Worm (Caenorhabditis elegans): ENCODE data around the gene ZK1098.9.

Gene ZK1098.9

DNA sequence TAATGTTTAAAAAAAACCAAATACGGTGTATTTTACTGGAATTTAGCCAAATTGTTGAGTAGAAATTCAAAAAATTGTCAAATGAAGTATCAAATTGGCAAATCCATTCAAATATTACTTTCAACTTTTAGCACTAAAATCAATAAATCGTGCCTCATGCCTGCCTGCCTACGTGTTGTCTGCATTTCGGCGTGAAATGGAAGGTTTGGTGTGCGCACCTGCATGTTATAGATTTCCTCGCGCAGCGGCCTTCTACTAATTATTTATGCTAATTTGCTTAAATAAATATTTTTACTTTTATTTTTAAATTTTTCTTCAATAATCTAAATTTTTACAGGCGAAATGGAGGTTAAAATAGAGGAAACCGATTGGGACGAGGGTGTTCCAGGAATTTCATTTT is 15.4 kb upstream of the ZK1098.9 start, which contains the start of gene ZK1098.2:
TSS of gene ZK1098.2 (plus strand) at position 336 of the 400 bp plus-strand sequence.
- TF ChIP-seq cnd-1 (tag; optimal IDR thresholded peaks at IDR 0.05) (no peak), mab-5 (tag; optimal IDR thresholded peaks at IDR 0.05) (no peak), lin-13 (tag; optimal IDR thresholded peaks at IDR 0.05) (peak; percentile 24), pha-4 (tag; optimal IDR thresholded peaks at IDR 0.05) (no peak), sptf-1 (tag; optimal IDR thresholded peaks at IDR 0.05) (no peak), unc-120 (tag; optimal IDR thresholded peaks at IDR 0.05; ENCODE audit: poor library complexity, severe bottlenecking) (no peak), ceh-39 (tag; optimal IDR thresholded peaks at IDR 0.05) (no peak), mep-1 (tag; optimal IDR thresholded peaks at IDR 0.05) (peak; percentile 49), snpc-4 (tag; optimal IDR thresholded peaks at IDR 0.05) (no peak), nhr-237 (tag; optimal IDR thresholded peaks at IDR 0.05) (no peak), ces-1 (GFP tag; optimal IDR thresholded peaks at IDR 0.05) (peak; percentile 40), zip-8 (tag; optimal IDR thresholded peaks at IDR 0.05) (no peak), hlh-1 (tag; optimal IDR thresholded peaks at IDR 0.05) (no peak), tbx-8 (GFP tag; optimal IDR thresholded peaks at IDR 0.05) (no peak), nhr-28 (tag; optimal IDR thresholded peaks at IDR 0.05) (no peak), ham-2 (GFP tag; optimal IDR thresholded peaks at IDR 0.05) (peak; percentile 42), lin-32 (GFP tag; optimal IDR thresholded peaks at IDR 0.05) (no peak), sem-2 (GFP tag; optimal IDR thresholded peaks at IDR 0.05) (no peak), M03D4.4 (tag; optimal IDR thresholded peaks at IDR 0.05) (peak; percentile 33)

- TF ChIP-seq ces-1 (GFP tag; optimal IDR thresholded peaks at IDR 0.05) (peak; percentile 65), ceh-39 (tag; optimal IDR thresholded peaks at IDR 0.05) (peak; percentile 73), zip-8 (tag; optimal IDR thresholded peaks at IDR 0.05) (no peak)
Observed at ce11 chrIII:9538655-9539155, 5.5 kb upstream of the ZK1098.9 start, which contains the start of gene ZK1098.3. Gene ZK1098.3, minus strand, starts transcription at chrIII:9538705.

DNA sequence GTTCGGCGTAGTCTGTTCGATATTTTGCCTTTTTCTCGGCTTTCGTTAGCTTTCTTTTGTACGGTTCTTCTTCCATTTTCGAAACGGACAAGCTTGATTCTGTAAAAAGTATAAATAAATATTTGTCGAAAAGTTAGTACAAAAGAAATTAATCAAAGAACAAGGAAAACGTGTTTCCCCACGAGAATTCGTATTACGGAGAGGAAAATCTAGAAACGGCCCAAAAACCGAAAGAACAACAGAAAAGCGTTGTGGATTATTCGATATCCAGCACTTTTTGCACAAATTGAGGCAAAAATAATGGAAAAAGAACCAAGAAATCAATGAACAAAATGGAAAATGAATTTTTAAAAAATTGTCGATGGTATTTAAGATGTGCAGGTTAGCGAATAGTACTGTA is 1.9 kb upstream of the ZK1098.9 start, which contains the start of gene mut-7:
TSS of gene mut-7 (minus strand) at position 101 of the 400 bp plus-strand sequence.
- TF ChIP-seq nhr-237 (tag; optimal IDR thresholded peaks at IDR 0.05) (no peak), sptf-1 (tag; optimal IDR thresholded peaks at IDR 0.05) (no peak), hlh-1 (tag; optimal IDR thresholded peaks at IDR 0.05) (no peak), elt-1 (tag; optimal IDR thresholded peaks at IDR 0.05; ENCODE audit: borderline replicate concordance, insufficient read depth) (no peak), zip-8 (tag; optimal IDR thresholded peaks at IDR 0.05) (no peak), bed-3 (GFP tag; optimal IDR thresholded peaks at IDR 0.05) (no peak), cnd-1 (tag; optimal IDR thresholded peaks at IDR 0.05) (no peak), ham-2 (GFP tag; optimal IDR thresholded peaks at IDR 0.05) (no peak), unc-39 (tag; optimal IDR thresholded peaks at IDR 0.05) (no peak), sem-2 (GFP tag; optimal IDR thresholded peaks at IDR 0.05) (no peak), unc-120 (tag; optimal IDR thresholded peaks at IDR 0.05; ENCODE audit: poor library complexity, severe bottlenecking) (no peak), nhr-28 (tag; optimal IDR thresholded peaks at IDR 0.05) (no peak), pha-4 (tag; optimal IDR thresholded peaks at IDR 0.05) (no peak), nhr-76 (tag; optimal IDR thresholded peaks at IDR 0.05) (no peak), nhr-2 (tag; optimal IDR thresholded peaks at IDR 0.05) (no peak), lin-13 (tag; optimal IDR thresholded peaks at IDR 0.05) (no peak), elt-3 (tag; optimal IDR thresholded peaks at IDR 0.05) (no peak), drap-1 (GFP tag; optimal IDR thresholded peaks at IDR 0.05) (no peak), ceh-39 (tag; optimal IDR thresholded peaks at IDR 0.05) (no peak), ceh-83 (GFP tag; optimal IDR thresholded peaks at IDR 0.05) (no peak)

DNA sequence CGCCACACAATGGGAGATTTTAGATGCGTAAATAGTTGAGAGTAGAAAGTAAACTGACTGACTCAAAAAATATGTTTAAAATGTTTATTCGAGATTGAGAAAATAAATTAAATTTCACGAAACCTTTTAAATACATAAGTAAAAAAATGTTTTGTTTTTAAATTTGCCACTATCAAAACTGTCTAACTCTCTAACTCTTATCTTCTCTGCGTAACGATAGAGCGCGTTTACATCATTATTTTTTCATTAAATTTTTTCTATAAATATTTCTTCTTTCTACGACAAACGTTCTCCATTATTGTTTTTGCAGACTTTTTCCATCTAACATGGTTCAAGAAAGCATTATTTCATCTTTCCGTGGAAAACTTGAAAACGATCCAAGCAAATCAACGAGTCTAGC is 1.4 kb upstream of the ZK1098.9 start, which contains the start of gene eif-2Balpha:
TSS of gene eif-2Balpha (plus strand) at position 304 of the 400 bp plus-strand sequence.
- TF ChIP-seq nhr-28 (tag; optimal IDR thresholded peaks at IDR 0.05) (no peak), lsy-2 (tag; optimal IDR thresholded peaks at IDR 0.05) (peak; percentile 75), tbx-8 (GFP tag; optimal IDR thresholded peaks at IDR 0.05) (no peak), ces-1 (GFP tag; optimal IDR thresholded peaks at IDR 0.05) (peak; percentile 64)

- TF ChIP-seq lin-32 (GFP tag; optimal IDR thresholded peaks at IDR 0.05) (no peak), lin-13 (tag; optimal IDR thresholded peaks at IDR 0.05) (no peak), unc-39 (tag; optimal IDR thresholded peaks at IDR 0.05) (no peak), elt-3 (tag; optimal IDR thresholded peaks at IDR 0.05) (no peak), ceh-39 (tag; optimal IDR thresholded peaks at IDR 0.05) (no peak), blmp-1 (tag; optimal IDR thresholded peaks at IDR 0.05) (no peak), mep-1 (tag; optimal IDR thresholded peaks at IDR 0.05) (no peak)
Observed at ce11 chrIII:9544820-9545219, 595 bp downstream of the ZK1098.9 start, which contains the start of gene ZK1098.12. Gene ZK1098.12, plus strand, starts transcription at chrIII:9545120.
